Worm (Caenorhabditis elegans) whole organism, L1 larva: Measurements from ENCODE around the gene T24C2.5.
A peak's percentile ranks its signal among the peaks of the same experiment; 100 is the strongest.

ENCODE experiments used
- C04F5.9 ChIP-seq: sonication (generic microtip); optimal IDR thresholded peaks from 2 replicates; lab custom pipeline; 2016; ENCODE audit warnings: missing genetic modification characterization, missing compliant biosample characterization
- F16B12.6 ChIP-seq: fragments of 150-350 bp; optimal IDR thresholded peaks from 2 replicates; lab custom pipeline; 2014; ENCODE audit warnings: missing biosample characterization, missing genetic modification characterization
- aly-2 ChIP-seq: fragments of 150-350 bp; optimal IDR thresholded peaks from 2 replicates; lab custom pipeline; 2014; ENCODE audit warnings: missing biosample characterization, missing genetic modification characterization
- ama-1 ChIP-seq: fragments of 150-350 bp; optimal IDR thresholded peaks from 2 replicates; lab custom pipeline; 2014
- blmp-1 ChIP-seq: fragments of 150-350 bp; optimal IDR thresholded peaks from 2 replicates; lab custom pipeline; 2014; ENCODE audit warnings: missing biosample characterization, missing genetic modification characterization
- ceh-82 ChIP-seq, 3 experiments: fragments of 150-350 bp in 1 of 3; sonication (generic microtip) in 2 of 3; optimal IDR thresholded peaks; 2 replicates each; lab custom pipeline; 2014 to 2017; ENCODE audit warnings: missing biosample characterization in 3 of 3, missing genetic modification characterization in 3 of 3
- ceh-88 ChIP-seq: fragments of 200-800 bp; sonication (Bioruptor generic); IDR thresholded peaks from 2 replicates; pipeline ENCODE4 v1.3.6; 2022; ENCODE audit warnings: missing genetic modification characterization, missing compliant biosample characterization
- ceh-90 ChIP-seq: sonication (generic microtip); optimal IDR thresholded peaks from 2 replicates; lab custom pipeline; 2016; ENCODE audit warnings: missing genetic modification characterization, missing compliant biosample characterization
- dpl-1 ChIP-seq, 3 experiments: fragments of 150-350 bp in 2 of 3; sonication (generic microtip) in 1 of 3; optimal IDR thresholded peaks; 2 replicates each; lab custom pipeline; 2014 to 2017; ENCODE audit warnings: missing biosample characterization in 3 of 3, missing genetic modification characterization in 3 of 3, missing genetic modification reagents in 3 of 3
- dsc-1 ChIP-seq: sonication (generic microtip); optimal IDR thresholded peaks from 2 replicates; lab custom pipeline; 2016; ENCODE audit warnings: mild to moderate bottlenecking, missing genetic modification characterization, missing compliant biosample characterization
- efl-1 ChIP-seq, 4 experiments: fragments of 150-350 bp; optimal IDR thresholded peaks in 3 of 4; peaks in 1 of 4; 1 replicate in 1 of 4; 2 replicates in 3 of 4; lab custom pipeline; 2014; ENCODE audit warnings: missing biosample characterization in 2 of 4, missing genetic modification characterization in 2 of 4, missing genetic modification reagents in 2 of 4
- egl-13 ChIP-seq: sonication (generic microtip); optimal IDR thresholded peaks from 2 replicates; lab custom pipeline; 2016; ENCODE audit warnings: missing genotype, missing genetic modification reagents, missing genetic modification characterization, missing compliant biosample characterization
- elt-2 ChIP-seq: sonication (generic microtip); optimal IDR thresholded peaks from 2 replicates; lab custom pipeline; 2016; ENCODE audit warnings: missing genetic modification characterization, mild to moderate bottlenecking, inconsistent platforms, missing compliant biosample characterization, missing genetic modification reagents
- elt-3 ChIP-seq, 6 experiments: fragments of 150-350 bp in 1 of 6; sonication (generic microtip); optimal IDR thresholded peaks; 2 replicates each; lab custom pipeline; 2017 to 2018; ENCODE audit warnings: missing biosample characterization in 6 of 6, missing genetic modification characterization in 6 of 6, inconsistent platforms in 1 of 6
- fkh-10 ChIP-seq: sonication (generic microtip); optimal IDR thresholded peaks from 2 replicates; lab custom pipeline; 2017; ENCODE audit warnings: missing biosample characterization, missing genetic modification reagents, missing genetic modification characterization
- fkh-8 ChIP-seq: sonication (generic microtip); optimal IDR thresholded peaks from 2 replicates; lab custom pipeline; 2016; ENCODE audit warnings: mild to moderate bottlenecking, missing genetic modification characterization, missing compliant biosample characterization
- fos-1 ChIP-seq: fragments of 150-350 bp; optimal IDR thresholded peaks from 2 replicates; lab custom pipeline; 2014; ENCODE audit warnings: missing biosample characterization, missing genetic modification characterization
- grh-1 ChIP-seq: fragments of 200-800 bp; sonication (Bioruptor generic); IDR thresholded peaks from 2 replicates; pipeline ENCODE4 v1.3.6; 2022; ENCODE audit warnings: missing genetic modification reagents, missing genetic modification characterization, missing compliant biosample characterization
- irx-1 ChIP-seq: sonication (generic microtip); optimal IDR thresholded peaks from 2 replicates; lab custom pipeline; 2016; ENCODE audit warnings: missing genetic modification characterization, missing compliant biosample characterization
- isw-1 ChIP-seq: fragments of 200-800 bp; sonication (Bioruptor generic); IDR thresholded peaks from 2 replicates; pipeline ENCODE4 v1.3.6; 2022; ENCODE audit warnings: missing genetic modification characterization, missing compliant biosample characterization
- jun-1 ChIP-seq: fragments of 150-350 bp; optimal IDR thresholded peaks from 2 replicates; lab custom pipeline; 2014; ENCODE audit warnings: missing biosample characterization, missing genetic modification reagents, missing genetic modification characterization
- lin-14 ChIP-seq: fragments of 200-800 bp; sonication (Bioruptor generic); optimal IDR thresholded peaks from 2 replicates; lab custom pipeline; 2018; ENCODE audit warnings: mild to moderate bottlenecking, missing genetic modification characterization, moderate library complexity, missing compliant biosample characterization
- lin-35 ChIP-seq, 2 experiments: fragments of 150-350 bp; optimal IDR thresholded peaks; 2 replicates each; lab custom pipeline; 2014; ENCODE audit warnings: missing biosample characterization in 2 of 2, missing genetic modification characterization in 2 of 2, missing genetic modification reagents in 2 of 2
- lir-3 ChIP-seq: sonication (generic microtip); optimal IDR thresholded peaks from 2 replicates; lab custom pipeline; 2016; ENCODE audit warnings: mild to moderate bottlenecking, missing genetic modification characterization, moderate library complexity, missing compliant biosample characterization; ENCODE audit not compliant: poor library complexity
- mdl-1 ChIP-seq, 2 experiments: fragments of 150-350 bp; optimal IDR thresholded peaks; 2 replicates each; lab custom pipeline; 2014 to 2017; ENCODE audit warnings: missing biosample characterization in 2 of 2, missing genetic modification characterization in 2 of 2, inconsistent platforms in 1 of 2
- mep-1 ChIP-seq: fragments of 150-350 bp; optimal IDR thresholded peaks from 2 replicates; lab custom pipeline; 2014; ENCODE audit warnings: missing biosample characterization, missing genetic modification characterization
- nhr-19 ChIP-seq: fragments of 200-800 bp; sonication (Bioruptor generic); conservative IDR thresholded peaks from 2 replicates; pipeline ENCODE4 v1.3.6; 2022; ENCODE audit warnings: missing genetic modification characterization, missing compliant biosample characterization
- nhr-20 ChIP-seq: sonication (generic microtip); optimal IDR thresholded peaks from 2 replicates; lab custom pipeline; 2016; ENCODE audit warnings: mild to moderate bottlenecking, missing genetic modification characterization, missing compliant biosample characterization
- nhr-237 ChIP-seq: fragments of 150-350 bp; optimal IDR thresholded peaks from 2 replicates; lab custom pipeline; 2014; ENCODE audit warnings: missing biosample characterization, missing genetic modification characterization
- nhr-47 ChIP-seq: sonication (generic microtip); optimal IDR thresholded peaks from 2 replicates; lab custom pipeline; 2016; ENCODE audit warnings: mild to moderate bottlenecking, missing genetic modification characterization, moderate library complexity, missing compliant biosample characterization
- nhr-71 ChIP-seq: sonication (generic microtip); optimal IDR thresholded peaks from 2 replicates; lab custom pipeline; 2016; ENCODE audit warnings: mild to moderate bottlenecking, missing genetic modification characterization, moderate library complexity, missing compliant biosample characterization
- nhr-77 ChIP-seq: fragments of 150-350 bp; optimal IDR thresholded peaks from 2 replicates; lab custom pipeline; 2014; ENCODE audit warnings: missing biosample characterization, missing genetic modification characterization
- nhr-85 ChIP-seq: sonication (generic microtip); peaks from one replicate; lab custom pipeline; 2016; ENCODE audit warnings: missing genetic modification characterization, inconsistent platforms, missing compliant biosample characterization
- pax-3 ChIP-seq: fragments of 200-800 bp; sonication (Bioruptor generic); optimal IDR thresholded peaks from 2 replicates; lab custom pipeline; 2018; ENCODE audit warnings: mild to moderate bottlenecking, missing genetic modification characterization, moderate library complexity, missing compliant biosample characterization
- rnt-1 ChIP-seq: sonication (generic microtip); optimal IDR thresholded peaks from 2 replicates; lab custom pipeline; 2016; ENCODE audit warnings: mild to moderate bottlenecking, missing genetic modification characterization, moderate library complexity, missing compliant biosample characterization
- skn-1 ChIP-seq: fragments of 150-350 bp; optimal IDR thresholded peaks from 2 replicates; lab custom pipeline; 2014; ENCODE audit warnings: missing biosample characterization, missing genetic modification characterization
- tbx-2 ChIP-seq: sonication (generic microtip); optimal IDR thresholded peaks from 2 replicates; lab custom pipeline; 2016; ENCODE audit warnings: missing genetic modification characterization, missing compliant biosample characterization
- unc-130 ChIP-seq: fragments of 150-350 bp; optimal IDR thresholded peaks from 2 replicates; lab custom pipeline; 2017; ENCODE audit warnings: missing biosample characterization, missing genetic modification characterization, inconsistent platforms
- ztf-11 ChIP-seq, 2 experiments: sonication (generic microtip); optimal IDR thresholded peaks; 2 replicates each; lab custom pipeline; 2016 to 2017; ENCODE audit warnings: missing genetic modification characterization in 2 of 2, missing biosample characterization in 1 of 2, missing compliant biosample characterization in 1 of 2
- ztf-4 ChIP-seq: fragments of 150-350 bp; optimal IDR thresholded peaks from 2 replicates; lab custom pipeline; 2014; ENCODE audit warnings: missing biosample characterization, missing genetic modification characterization

T24C2.5 gene

ce11 chrX:14502116-14502587 is 32.1 kb upstream of the T24C2.5 start (continued):
- TF ChIP-seq ama-1 (lab: Kevin White, UChicago) (no peak), pax-3 (tag; lab: Kevin White, UChicago) (no peak), nhr-77 (no peak), isw-1 (GFP tag; lab: Robert Waterston, UW) (no peak)

- no peak for TF ChIP-seq egl-13 (tag; lab: Kevin White, UChicago)
- TF ChIP-seq nhr-71 = peak; percentile 34
- TF ChIP-seq rnt-1 (tag; lab: Kevin White, UChicago) = peak; percentile 28
- TF ChIP-seq lin-14 (GFP tag; lab: Kevin White, UChicago) = peak; percentile 47
- peak; percentile 40 for TF ChIP-seq blmp-1 (tag; lab: Kevin White, UChicago)
- TF ChIP-seq C04F5.9 = no peak
Measured at ce11 chrX:14503282-14503681, 30.9 kb upstream of the T24C2.5 start.

DNA sequence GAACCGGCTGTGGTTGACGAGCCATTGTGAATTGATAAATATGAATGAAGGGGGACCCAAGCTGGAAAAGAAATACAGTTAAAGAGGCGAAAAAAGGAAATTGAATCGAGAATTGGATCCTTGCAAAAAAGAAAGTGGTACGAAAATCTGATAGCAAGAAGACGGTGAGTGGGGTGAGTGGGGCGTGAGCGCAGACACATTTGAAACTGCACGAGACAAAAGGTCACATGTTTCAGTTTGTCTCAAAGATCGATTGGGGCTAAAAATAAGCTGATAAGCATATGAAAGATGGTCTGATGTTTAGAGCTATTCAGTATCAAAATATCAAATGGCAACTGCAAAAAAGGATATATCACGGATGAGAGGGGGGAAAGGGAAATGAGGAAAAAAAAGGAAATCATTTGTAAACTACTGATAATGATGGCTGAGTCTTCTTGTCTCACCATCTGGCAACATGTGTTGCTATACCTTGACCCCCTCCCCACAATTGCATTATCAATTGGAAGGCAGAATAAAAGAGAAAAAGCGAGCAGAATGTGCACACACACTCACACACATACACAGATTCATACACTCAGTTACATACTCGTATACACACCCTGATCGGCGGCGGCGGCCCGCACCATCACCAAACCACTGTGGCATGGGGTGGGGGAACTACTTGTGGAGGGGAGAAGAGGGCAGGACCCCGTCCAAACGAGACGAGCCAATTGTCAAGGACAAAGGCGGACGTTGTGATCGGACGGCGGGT is 30.2 kb upstream of the T24C2.5 start, which contains the start of gene M163.1:
TSS of gene M163.1 (minus strand) at position 25 of the 751 bp plus-strand sequence.
- peak; percentile 31 for TF ChIP-seq elt-2 (tag; lab: Kevin White, UChicago)
- TF ChIP-seq efl-1 (optimal IDR thresholded peaks at IDR 0.05; lab: Kevin White, UChicago) = no peak
- TF ChIP-seq efl-1 (GFP tag; optimal IDR thresholded peaks at IDR 0.05 in 1 of 2; lab: Kevin White, UChicago) = no peak
- TF ChIP-seq C04F5.9 = no peak
- TF ChIP-seq rnt-1 (tag; lab: Kevin White, UChicago) = peak; percentile 22
- TF ChIP-seq ceh-90 (tag; lab: Kevin White, UChicago) = no peak
- peak; percentile 52 for TF ChIP-seq nhr-71
- no peak for TF ChIP-seq lir-3 (tag; lab: Kevin White, UChicago)
- TF ChIP-seq nhr-20 = peak; percentile 52
- TF ChIP-seq fkh-8 (tag; lab: Kevin White, UChicago) = no peak
- no peak for TF ChIP-seq dsc-1 (tag; lab: Kevin White, UChicago)
- no peak for TF ChIP-seq elt-3 (tag; optimal IDR thresholded peaks at IDR 0.05; lab: Kevin White, UChicago)
- TF ChIP-seq unc-130 (tag; lab: Kevin White, UChicago) = peak; percentile 3
- peak; percentile 37 for TF ChIP-seq nhr-19 (GFP tag; lab: Robert Waterston, UW)
- 0 out of 2 replicates have a peak, but pooled peaks have one; percentile 13 for TF ChIP-seq grh-1 (GFP tag; lab: Robert Waterston, UW)
- no peak for TF ChIP-seq ztf-4
- peak; percentile 53 for TF ChIP-seq lin-14 (GFP tag; lab: Kevin White, UChicago)
- TF ChIP-seq ztf-11 (tag; optimal IDR thresholded peaks at IDR 0.05; lab: Kevin White, UChicago) = peak in 1 of 2 experiments; percentile 30
- peak; percentile 73 for TF ChIP-seq nhr-85 (tag; lab: Kevin White, UChicago)

ce11 chrX:14504551-14504902 is 29.7 kb upstream of the T24C2.5 start:
- no peak for TF ChIP-seq unc-130 (tag; lab: Kevin White, UChicago)
- peak; percentile 30 for TF ChIP-seq elt-2 (tag; lab: Kevin White, UChicago)
- TF ChIP-seq, all 84 proteins: peak for 1

ce11 chrX:14505578-14506353 is 28.5 kb upstream of the T24C2.5 start:
- TF ChIP-seq lin-35 (GFP tag; optimal IDR thresholded peaks at IDR 0.05; lab: Kevin White, UChicago) (peak; percentile 1 to 61), mep-1 (tag; lab: Kevin White, UChicago) (peak; percentile 33), nhr-237 (tag; lab: Kevin White, UChicago) (peak; percentile 54), fos-1 (tag; lab: Kevin White, UChicago) (no peak), ceh-88 (GFP tag; lab: Robert Waterston, UW) (no peak), ceh-82 (tag; optimal IDR thresholded peaks at IDR 0.05; lab: Kevin White, UChicago) (peak in 2 of 3 experiments; percentile 22 to 28), dpl-1 (GFP tag; optimal IDR thresholded peaks at IDR 0.05; lab: Kevin White, UChicago) (peak in 1 of 3 experiments; percentile 10), aly-2 (tag; lab: Kevin White, UChicago) (no peak), nhr-20 (peak; percentile 79), tbx-2 (peak; percentile 17), fkh-10 (GFP tag; lab: Kevin White, UChicago) (no peak), nhr-47 (peak; percentile 39), irx-1 (tag; lab: Kevin White, UChicago) (peak; percentile 35), mdl-1 (tag; optimal IDR thresholded peaks at IDR 0.05; lab: Kevin White, UChicago) (peak in 1 of 2 experiments; percentile 64), elt-3 (tag; optimal IDR thresholded peaks at IDR 0.05; lab: Kevin White, UChicago) (peak; percentile 26 to 98 (median 58)), F16B12.6 (tag; lab: Kevin White, UChicago) (peak; percentile 9), nhr-77 (peak; percentile 90), skn-1 (peak; percentile 17), jun-1 (peak; percentile 7)
